Fruit fly (Drosophila melanogaster) whole organism, embryonic: ENCODE data around the gene Usp8.
A peak's percentile ranks its signal among the peaks of the same experiment; 100 is the strongest.

Experiments used
- Atf-2 ChIP-seq: fragments of 200-800 bp; sonication (Bioruptor generic); optimal IDR thresholded peaks from 2 replicates; lab custom pipeline; 2016; ENCODE audit warnings: missing biosample characterization, missing genetic modification characterization
- Atf3 ChIP-seq: fragments of 200-800 bp; sonication (Bioruptor generic); optimal IDR thresholded peaks from 3 replicates; lab custom pipeline; 2016; ENCODE audit warnings: missing biosample characterization, missing genetic modification characterization
- B-H1 ChIP-seq: fragments of 200-800 bp; sonication (Bioruptor generic); IDR thresholded peaks from 3 replicates; pipeline ENCODE4 v1.3.6; 2022; ENCODE audit warnings: missing biosample characterization, missing genetic modification characterization
- BEAF-32 ChIP-seq: fragments of 200-800 bp; sonication (Bioruptor generic); optimal IDR thresholded peaks from 3 replicates; lab custom pipeline; 2017; ENCODE audit warnings: missing biosample characterization, missing genetic modification characterization, mild to moderate bottlenecking, moderate library complexity, missing genetic modification reagents
- BtbVII ChIP-seq: fragments of 200-800 bp; sonication (Bioruptor generic); optimal IDR thresholded peaks from 3 replicates; lab custom pipeline; 2017; ENCODE audit warnings: missing biosample characterization, mild to moderate bottlenecking, missing genetic modification characterization
- CG14710 ChIP-seq: fragments of 200-800 bp; sonication (Bioruptor generic); optimal IDR thresholded peaks from 3 replicates; lab custom pipeline; 2019; ENCODE audit warnings: missing biosample characterization, mild to moderate bottlenecking, missing genetic modification characterization, moderate library complexity
- CG1647 ChIP-seq: fragments of 200-800 bp; sonication (Bioruptor generic); optimal IDR thresholded peaks from 3 replicates; lab custom pipeline; 2016; ENCODE audit warnings: missing biosample characterization, missing genetic modification characterization
- CG16815 ChIP-seq: fragments of 200-800 bp; sonication (Bioruptor generic); optimal IDR thresholded peaks from 3 replicates; lab custom pipeline; 2017; ENCODE audit warnings: missing biosample characterization, mild to moderate bottlenecking, missing genetic modification characterization
- CG17186 ChIP-seq: fragments of 200-800 bp; sonication (Bioruptor generic); optimal IDR thresholded peaks from 3 replicates; lab custom pipeline; 2017; ENCODE audit warnings: missing biosample characterization, missing genetic modification reagents, missing genetic modification characterization
- CG17829 ChIP-seq: fragments of 200-800 bp; optimal IDR thresholded peaks from 2 replicates; lab custom pipeline; 2019; ENCODE audit warnings: missing biosample characterization, mild to moderate bottlenecking, missing genetic modification characterization, moderate library complexity
- CG18764 ChIP-seq: fragments of 200-800 bp; sonication (Bioruptor generic); optimal IDR thresholded peaks from 3 replicates; lab custom pipeline; 2016; ENCODE audit warnings: missing biosample characterization, missing genetic modification characterization
- CG2116 ChIP-seq: fragments of 200-800 bp; sonication (Bioruptor generic); optimal IDR thresholded peaks from 3 replicates; lab custom pipeline; 2018; ENCODE audit warnings: missing biosample characterization, mild to moderate bottlenecking, missing genetic modification characterization
- CG30431 ChIP-seq: fragments of 200-800 bp; sonication (Bioruptor generic); optimal IDR thresholded peaks from 2 replicates; lab custom pipeline; 2017; ENCODE audit warnings: missing biosample characterization, missing genetic modification characterization
- CG3065 ChIP-seq: fragments of 200-800 bp; sonication (Bioruptor generic); optimal IDR thresholded peaks from 2 replicates; lab custom pipeline; 2016; ENCODE audit warnings: missing biosample characterization, missing genetic modification characterization
- CG33557 ChIP-seq: fragments of 200-800 bp; sonication (Bioruptor generic); optimal IDR thresholded peaks from 2 replicates; lab custom pipeline; 2019; ENCODE audit warnings: missing biosample characterization, mild to moderate bottlenecking, missing genetic modification characterization, moderate library complexity
- CG3726 ChIP-seq: fragments of 200-800 bp; sonication (Bioruptor generic); IDR thresholded peaks from 3 replicates; pipeline ENCODE4, ENCODE4 v1.3.6; 2022; ENCODE audit warnings: missing biosample characterization, missing genetic modification characterization
- CG6683 ChIP-seq: fragments of 200-800 bp; sonication (Bioruptor generic); optimal IDR thresholded peaks from 2 replicates; lab custom pipeline; 2017; ENCODE audit warnings: missing biosample characterization, mild to moderate bottlenecking, missing genetic modification characterization, missing genetic modification reagents
- D19B ChIP-seq: fragments of 200-800 bp; sonication (Bioruptor generic); optimal IDR thresholded peaks from 2 replicates; lab custom pipeline; 2017; ENCODE audit warnings: missing biosample characterization, mild to moderate bottlenecking, missing genetic modification characterization
- Dref ChIP-seq: fragments of 200-800 bp; sonication (Bioruptor generic); IDR thresholded peaks from 2 replicates; pipeline ENCODE4 v1.3.6; 2022; ENCODE audit warnings: missing biosample characterization, missing genetic modification characterization
- E2f1 ChIP-seq: fragments of 200-800 bp; sonication (Bioruptor generic); IDR thresholded peaks from 2 replicates; pipeline ENCODE4 v1.3.6; 2022; ENCODE audit warnings: missing biosample characterization, missing genetic modification characterization
- Eip74EF ChIP-seq, 2 experiments: fragments of 200-800 bp in 1 of 2; fragments of >200 bp in 1 of 2; sonication (Bioruptor generic) in 1 of 2; optimal IDR thresholded peaks; 2 replicates each; lab custom pipeline; 2017 to 2019; ENCODE audit warnings: missing biosample characterization in 2 of 2, missing genetic modification characterization in 2 of 2, mild to moderate bottlenecking in 1 of 2, moderate library complexity in 1 of 2
- Hr3 ChIP-seq: fragments of 200-800 bp; sonication (Bioruptor generic); optimal IDR thresholded peaks from 3 replicates; lab custom pipeline; 2016; ENCODE audit warnings: missing biosample characterization, missing genetic modification characterization
- NC2β ChIP-seq: fragments of 200-800 bp; sonication (Bioruptor generic); optimal IDR thresholded peaks from 2 replicates; lab custom pipeline; 2016; ENCODE audit warnings: missing biosample characterization, missing genetic modification characterization
- NK7.1 ChIP-seq: fragments of 200-800 bp; sonication (Bioruptor generic); optimal IDR thresholded peaks from 3 replicates; lab custom pipeline; 2016; ENCODE audit warnings: missing biosample characterization, missing genetic modification characterization
- Oli ChIP-seq: fragments of 200-800 bp; sonication (Bioruptor generic); optimal IDR thresholded peaks from 2 replicates; lab custom pipeline; 2018; ENCODE audit warnings: missing biosample characterization, mild to moderate bottlenecking, missing genetic modification characterization, moderate library complexity
- Sox102F ChIP-seq: fragments of 200-800 bp; sonication (Bioruptor generic); optimal IDR thresholded peaks from 2 replicates; lab custom pipeline; 2018; ENCODE audit warnings: missing biosample characterization, mild to moderate bottlenecking, missing genetic modification characterization, moderate library complexity
- Taf1 ChIP-seq: fragments of 200-800 bp; sonication (Bioruptor generic); IDR thresholded peaks from 2 replicates; pipeline ENCODE4 v1.3.6; 2022; ENCODE audit warnings: missing biosample characterization, missing genetic modification characterization
- Trl ChIP-seq, 3 experiments: fragments of >200 bp in 2 of 3; fragments of 200-800 bp in 1 of 3; sonication (Bioruptor generic) in 1 of 3; optimal IDR thresholded peaks; 2 replicates in 1 of 3; 3 replicates in 2 of 3; lab custom pipeline; 2016 to 2017; ENCODE audit warnings: missing biosample characterization in 1 of 3, missing genetic modification characterization in 1 of 3
- amos ChIP-seq: fragments of 200-800 bp; sonication (Bioruptor generic); IDR thresholded peaks from 2 replicates; pipeline ENCODE4 v1.3.6; 2022; ENCODE audit warnings: missing biosample characterization, missing genetic modification characterization; ENCODE audit not compliant: partially characterized antibody
- ato ChIP-seq: fragments of 200-800 bp; sonication (Bioruptor generic); IDR thresholded peaks from 2 replicates; pipeline ENCODE4 v1.3.6; 2022; ENCODE audit warnings: missing biosample characterization, missing genetic modification characterization; ENCODE audit not compliant: partially characterized antibody
- bcd ChIP-seq: fragments of 200-800 bp; sonication (Bioruptor generic); optimal IDR thresholded peaks from 2 replicates; lab custom pipeline; 2017; ENCODE audit warnings: missing biosample characterization, mild to moderate bottlenecking, missing genetic modification characterization
- dmrt11E ChIP-seq: fragments of 200-800 bp; sonication (Bioruptor generic); optimal IDR thresholded peaks from 3 replicates; lab custom pipeline; 2018; ENCODE audit warnings: missing biosample characterization, mild to moderate bottlenecking, missing genetic modification characterization, moderate library complexity
- dpn ChIP-seq, 2 experiments: fragments of 200-800 bp; sonication (Bioruptor generic); optimal IDR thresholded peaks; 3 replicates each; lab custom pipeline; 2016; ENCODE audit warnings: missing biosample characterization in 2 of 2, missing genetic modification characterization in 2 of 2
- fd3F ChIP-seq: fragments of 200-800 bp; sonication (Bioruptor generic); optimal IDR thresholded peaks from 2 replicates; lab custom pipeline; 2018; ENCODE audit warnings: missing biosample characterization, mild to moderate bottlenecking, missing genetic modification characterization, moderate library complexity
- fd64A ChIP-seq: fragments of 200-800 bp; sonication (Bioruptor generic); optimal IDR thresholded peaks from 3 replicates; lab custom pipeline; 2018; ENCODE audit warnings: missing biosample characterization, mild to moderate bottlenecking, missing genetic modification characterization
- gce ChIP-seq: fragments of 200-800 bp; sonication (Bioruptor generic); IDR thresholded peaks from 3 replicates; pipeline ENCODE4 v1.3.6; 2022; ENCODE audit warnings: missing biosample characterization, missing genetic modification characterization
- gem ChIP-seq: fragments of 200-800 bp; sonication (Bioruptor generic); optimal IDR thresholded peaks from 2 replicates; lab custom pipeline; 2019; ENCODE audit warnings: missing biosample characterization, mild to moderate bottlenecking, missing genetic modification characterization, moderate library complexity
- kay ChIP-seq: fragments of 200-800 bp; sonication (Bioruptor generic); optimal IDR thresholded peaks from 2 replicates; lab custom pipeline; 2016; ENCODE audit warnings: missing biosample characterization, missing genetic modification characterization
- klu ChIP-seq: fragments of 200-800 bp; sonication (Bioruptor generic); IDR thresholded peaks from 2 replicates; pipeline ENCODE4 v1.3.6; 2022; ENCODE audit warnings: missing biosample characterization, missing genetic modification characterization
- kni ChIP-seq: fragments of 200-800 bp; sonication (Bioruptor generic); optimal IDR thresholded peaks from 3 replicates; lab custom pipeline; 2017; ENCODE audit warnings: mild to moderate bottlenecking, missing biosample characterization, missing genetic modification reagents, missing genetic modification characterization
- lilli ChIP-seq: fragments of 200-800 bp; sonication (Bioruptor generic); optimal IDR thresholded peaks from 3 replicates; lab custom pipeline; 2016; ENCODE audit warnings: missing biosample characterization, missing genetic modification characterization
- maf-S ChIP-seq: fragments of 200-800 bp; sonication (Bioruptor generic); optimal IDR thresholded peaks from 2 replicates; lab custom pipeline; 2016; ENCODE audit warnings: missing biosample characterization, missing genetic modification characterization
- otp ChIP-seq: fragments of 200-800 bp; sonication (Bioruptor generic); IDR thresholded peaks from 3 replicates; pipeline ENCODE4, ENCODE4 v1.3.6; 2022; ENCODE audit warnings: missing biosample characterization, missing genetic modification characterization
- sd ChIP-seq: fragments of 200-800 bp; sonication (Bioruptor generic); optimal IDR thresholded peaks from 3 replicates; lab custom pipeline; 2018; ENCODE audit warnings: missing biosample characterization, mild to moderate bottlenecking, missing genetic modification characterization, moderate library complexity
- sens-2 ChIP-seq: fragments of 200-800 bp; sonication (Bioruptor generic); IDR thresholded peaks from 2 replicates; pipeline ENCODE4 v1.3.6; 2022; ENCODE audit warnings: missing biosample characterization, missing genetic modification characterization
- so ChIP-seq: fragments of 200-800 bp; sonication (Bioruptor generic); IDR thresholded peaks from 3 replicates; pipeline ENCODE4 v1.3.6; 2022; ENCODE audit warnings: missing biosample characterization, missing genetic modification characterization
- sug ChIP-seq: fragments of 200-800 bp; optimal IDR thresholded peaks from 2 replicates; lab custom pipeline; 2019; ENCODE audit warnings: missing biosample characterization, mild to moderate bottlenecking, missing genetic modification characterization, moderate library complexity
- tin ChIP-seq: fragments of 200-800 bp; sonication (Bioruptor generic); optimal IDR thresholded peaks from 3 replicates; lab custom pipeline; 2016; ENCODE audit warnings: missing biosample characterization, missing genetic modification characterization
- wdn ChIP-seq: fragments of 200-800 bp; sonication (Bioruptor generic); IDR thresholded peaks from 2 replicates; pipeline ENCODE4 v1.3.6; 2022; ENCODE audit warnings: missing biosample characterization, missing genetic modification characterization

The Usp8 gene

dm6 chr3R:21138220-21138754 lies 4.2 kb downstream of the Usp8 start, which contains the start of gene meigo (continued):
- TF ChIP-seq BEAF-32 = peak; percentile 59
- peak; percentile 90 for TF ChIP-seq sug (tag; lab: Kevin White, UChicago)
- peak; percentile 79 for TF ChIP-seq Dref (GFP tag; lab: Robert Waterston, UW)
- TF ChIP-seq dpn (GFP tag; optimal IDR thresholded peaks at IDR 0.05; lab: Kevin White, UChicago) = peak; percentile 62 to 72
- peak; percentile 82 for TF ChIP-seq gem (tag; lab: Kevin White, UChicago)
- TF ChIP-seq Taf1 = peak; percentile 51; the same call in 1 of the 2 replicates
- peak; percentile 54 for TF ChIP-seq fd3F
- TF ChIP-seq fd64A (GFP tag; lab: Kevin White, UChicago) = no peak
- peak; percentile 77 for TF ChIP-seq sd (tag; lab: Kevin White, UChicago)
- TF ChIP-seq CG14710 = peak; percentile 83
- peak; percentile 36 for TF ChIP-seq NC2β (GFP tag; lab: Kevin White, UChicago)
- peak; percentile 54 for TF ChIP-seq tin (GFP tag; lab: Kevin White, UChicago)
- peak in 1 of 2 experiments; percentile 5 for TF ChIP-seq Trl (optimal IDR thresholded peaks at IDR 0.05; lab: Kevin White, UChicago)
- TF ChIP-seq Trl (GFP tag; optimal IDR thresholded peaks at IDR 0.05; lab: Kevin White, UChicago) = peak; percentile 41
- TF ChIP-seq Oli (tag; lab: Kevin White, UChicago) = peak; percentile 53
- TF ChIP-seq CG18764 (GFP tag; lab: Kevin White, UChicago) = peak; percentile 58
- 0 out of 3 replicates have a peak, but pooled peaks have one; percentile 25 for TF ChIP-seq otp (GFP tag; lab: Robert Waterston, UW)
- TF ChIP-seq CG1647 (GFP tag; lab: Kevin White, UChicago) = peak; percentile 2
- 0 out of 2 replicates have a peak, but pooled peaks have one; percentile 27 for TF ChIP-seq E2f1
- peak; percentile 85 for TF ChIP-seq CG2116 (GFP tag; lab: Kevin White, UChicago)
- TF ChIP-seq CG17186 (GFP tag; lab: Kevin White, UChicago) = peak; percentile 81
- peak; percentile 70 for TF ChIP-seq bcd
- TF ChIP-seq B-H1 (GFP tag; lab: Robert Waterston, UW) = peak; percentile 45; the same call in 2 of the 3 replicates
- TF ChIP-seq kni (GFP tag; lab: Kevin White, UChicago) = peak; percentile 43
- peak; percentile 19 for TF ChIP-seq Atf3 (GFP tag; lab: Kevin White, UChicago)
- TF ChIP-seq CG6683 = peak; percentile 9
- peak; percentile 99 for TF ChIP-seq klu (GFP tag; lab: Robert Waterston, UW)
- TF ChIP-seq CG3726 (GFP tag; lab: Robert Waterston, UW) = no peak
- peak; percentile 36 for TF ChIP-seq NK7.1 (GFP tag; lab: Kevin White, UChicago)
- no peak for TF ChIP-seq wdn (GFP tag; lab: Robert Waterston, UW)
- no peak for TF ChIP-seq Sox102F
- 0 out of 3 replicates have a peak, but pooled peaks have one; percentile 51 for TF ChIP-seq so
- no peak for TF ChIP-seq ato
- peak; percentile 68 for TF ChIP-seq Hr3 (GFP tag; lab: Kevin White, UChicago)
- TF ChIP-seq BtbVII (GFP tag; lab: Kevin White, UChicago) = peak; percentile 34
- peak; percentile 48 for TF ChIP-seq CG33557
- TF ChIP-seq D19B (GFP tag; lab: Kevin White, UChicago) = peak; percentile 6
- peak; percentile 51 for TF ChIP-seq dmrt11E (tag; lab: Kevin White, UChicago)
- peak; percentile 84 for TF ChIP-seq lilli (GFP tag; lab: Kevin White, UChicago)
- TF ChIP-seq CG17829 = peak; percentile 85
- TF ChIP-seq sens-2 (GFP tag; lab: Robert Waterston, UW) = 0 out of 2 replicates have a peak, but pooled peaks have one; percentile 33
- TF ChIP-seq Eip74EF (GFP tag; optimal IDR thresholded peaks at IDR 0.05; lab: Kevin White, UChicago) = no peak
- TF ChIP-seq CG16815 = peak; percentile 41
- TF ChIP-seq CG3065 (GFP tag; lab: Kevin White, UChicago) = peak; percentile 54
- no peak for TF ChIP-seq CG30431 (GFP tag; lab: Kevin White, UChicago)
- TF ChIP-seq amos (GFP tag; lab: Robert Waterston, UW) = peak; percentile 7; the same call in 1 of the 2 replicates
- peak; percentile 41 for TF ChIP-seq kay (GFP tag; lab: Kevin White, UChicago)
- peak; percentile 16 for TF ChIP-seq Atf-2 (GFP tag; lab: Kevin White, UChicago)
- peak; percentile 43 for TF ChIP-seq maf-S (GFP tag; lab: Kevin White, UChicago)
- no peak for TF ChIP-seq gce (GFP tag; lab: Robert Waterston, UW)
